Worm (Caenorhabditis elegans) whole organism, young adult: Measurements from ENCODE around the gene F28B12.1.

ENCODE experiments used
- Y53G8AR.9 ChIP-seq: fragments of 200-800 bp; sonication (Bioruptor generic); conservative IDR thresholded peaks from 2 replicates; pipeline ENCODE4 v1.3.6; 2022; ENCODE audit warnings: missing genetic modification reagents, missing genetic modification characterization, missing compliant biosample characterization
- hsf-1 ChIP-seq: fragments of 200-800 bp; sonication (Bioruptor generic); IDR thresholded peaks from 2 replicates; pipeline ENCODE4 v1.3.6; 2022; ENCODE audit warnings: missing genetic modification reagents, missing genetic modification characterization, missing compliant biosample characterization
- mcd-1 ChIP-seq: fragments of 200-800 bp; sonication (Bioruptor generic); IDR thresholded peaks from 2 replicates; pipeline ENCODE4 v1.3.6; 2022; ENCODE audit warnings: missing genetic modification reagents, missing genetic modification characterization, missing compliant biosample characterization
- zfh-2 ChIP-seq: fragments of 200-800 bp; sonication (Bioruptor generic); conservative IDR thresholded peaks from 2 replicates; pipeline ENCODE4 v1.3.6; 2022; ENCODE audit warnings: missing genetic modification reagents, missing genetic modification characterization, missing compliant biosample characterization

DNA sequence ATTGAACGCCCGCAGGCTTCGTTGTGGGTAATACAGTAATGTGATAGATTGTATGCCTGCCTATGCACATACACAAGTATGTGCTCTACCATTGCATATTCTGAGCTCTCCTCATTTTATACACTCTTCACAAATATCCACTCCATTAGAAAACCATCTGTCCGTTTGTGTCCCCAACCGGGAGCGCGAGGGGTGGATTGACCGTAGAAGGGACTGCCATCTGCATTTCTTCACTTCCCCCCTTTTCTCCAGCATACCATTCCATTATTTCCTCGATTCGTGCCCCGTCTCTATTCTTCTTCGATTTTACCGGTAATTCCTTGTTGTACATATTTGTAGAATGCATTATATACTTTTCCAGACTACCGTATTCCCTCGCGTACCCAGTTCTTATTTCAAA lies 9.6 kb upstream of the F28B12.1 start:
- no peak for TF ChIP-seq Y53G8AR.9 (GFP tag; lab: Robert Waterston, UW)
- TF ChIP-seq mcd-1 = no peak
- TF ChIP-seq zfh-2 (GFP tag; lab: Robert Waterston, UW) = no peak
- no peak for TF ChIP-seq hsf-1 (GFP tag; lab: Robert Waterston, UW)
